Worm (Caenorhabditis elegans) whole organism, young adult: ENCODE data around the gene F54F2.14.

ENCODE experiments used
- C17E4.6 ChIP-seq: fragments of 200-800 bp; sonication (Bioruptor generic); IDR thresholded peaks from 2 replicates; pipeline ENCODE4 v1.3.6; 2022; ENCODE audit warnings: missing genetic modification reagents, missing genetic modification characterization, missing compliant biosample characterization
- F10E7.11 ChIP-seq: sonication (generic microtip); optimal IDR thresholded peaks from 2 replicates; lab custom pipeline; 2017; ENCODE audit warnings: mild to moderate bottlenecking, missing genetic modification characterization, moderate library complexity, missing compliant biosample characterization
- F33H1.4 ChIP-seq: fragments of 200-800 bp; sonication (Bioruptor generic); IDR thresholded peaks from 2 replicates; pipeline ENCODE4 v1.3.6; 2022; ENCODE audit warnings: missing genetic modification reagents, missing genetic modification characterization, missing compliant biosample characterization
- F37B4.10 ChIP-seq: fragments of 200-800 bp; sonication (Bioruptor generic); IDR thresholded peaks from 2 replicates; pipeline ENCODE4 v1.3.6; 2022; ENCODE audit warnings: missing genetic modification characterization, missing compliant biosample characterization
- F52B5.7 ChIP-seq: sonication (generic microtip); optimal IDR thresholded peaks from 2 replicates; lab custom pipeline; 2016; ENCODE audit warnings: mild to moderate bottlenecking, missing genetic modification characterization, missing compliant biosample characterization
- F57A8.1 ChIP-seq: fragments of 200-800 bp; sonication (Bioruptor generic); optimal IDR thresholded peaks from 2 replicates; lab custom pipeline; 2018; ENCODE audit warnings: mild to moderate bottlenecking, missing genetic modification characterization, moderate library complexity, missing compliant biosample characterization
- T26A5.8 ChIP-seq: sonication (generic microtip); optimal IDR thresholded peaks from 2 replicates; lab custom pipeline; 2016; ENCODE audit warnings: missing genetic modification characterization, missing compliant biosample characterization
- Y53G8AR.9 ChIP-seq: fragments of 200-800 bp; sonication (Bioruptor generic); conservative IDR thresholded peaks from 2 replicates; pipeline ENCODE4 v1.3.6; 2022; ENCODE audit warnings: missing genetic modification reagents, missing genetic modification characterization, missing compliant biosample characterization
- Y56A3A.18 ChIP-seq: fragments of 200-800 bp; sonication (Bioruptor generic); IDR thresholded peaks from 2 replicates; pipeline ENCODE4 v1.3.6; 2022; ENCODE audit warnings: missing genetic modification reagents, missing genetic modification characterization, missing compliant biosample characterization
- Y95B8A.8 ChIP-seq: fragments of 200-800 bp; sonication (Bioruptor generic); IDR thresholded peaks from 2 replicates; pipeline ENCODE4 v1.3.6; 2022; ENCODE audit warnings: missing genetic modification reagents, missing genetic modification characterization, missing compliant biosample characterization
- cebp-1 ChIP-seq, 2 experiments: fragments of 200-800 bp in 1 of 2; sonication (Bioruptor generic) in 1 of 2; sonication (generic microtip) in 1 of 2; IDR thresholded peaks in 1 of 2; optimal IDR thresholded peaks in 1 of 2; 2 replicates each; pipeline versions ENCODE4 v1.3.6 to Lab custom; 2017 to 2022; ENCODE audit warnings: missing compliant biosample characterization in 2 of 2, missing genetic modification characterization in 2 of 2, mild to moderate bottlenecking in 1 of 2, missing genetic modification reagents in 1 of 2, moderate library complexity in 1 of 2
- cebp-2 ChIP-seq: fragments of 200-800 bp; sonication (Bioruptor generic); IDR thresholded peaks from 2 replicates; pipeline ENCODE4 v1.3.6; 2022; ENCODE audit warnings: missing genetic modification characterization, missing compliant biosample characterization
- ceh-27 ChIP-seq: fragments of 200-800 bp; sonication (Bioruptor generic); optimal IDR thresholded peaks from 2 replicates; lab custom pipeline; 2018; ENCODE audit warnings: mild to moderate bottlenecking, missing genetic modification characterization, moderate library complexity, missing compliant biosample characterization
- ceh-91 ChIP-seq: fragments of 200-800 bp; sonication (Bioruptor generic); IDR thresholded peaks from 2 replicates; pipeline ENCODE4 v1.3.6; 2022; ENCODE audit warnings: missing genetic modification reagents, missing genetic modification characterization, missing compliant biosample characterization
- chd-7 ChIP-seq: sonication (generic microtip); optimal IDR thresholded peaks from 2 replicates; lab custom pipeline; 2016; ENCODE audit warnings: mild to moderate bottlenecking, missing genetic modification characterization, moderate library complexity, missing compliant biosample characterization
- dpff-1 ChIP-seq: sonication (generic microtip); optimal IDR thresholded peaks from 2 replicates; lab custom pipeline; 2017; ENCODE audit warnings: mild to moderate bottlenecking, missing genetic modification characterization, missing compliant biosample characterization
- egl-18 ChIP-seq: fragments of 200-800 bp; sonication (Bioruptor generic); IDR thresholded peaks from 2 replicates; pipeline ENCODE4 v1.3.6; 2022; ENCODE audit warnings: missing genetic modification reagents, missing genetic modification characterization, missing compliant biosample characterization
- egl-44 ChIP-seq: fragments of 200-800 bp; sonication (Bioruptor generic); IDR thresholded peaks from 2 replicates; pipeline ENCODE4 v1.3.6; 2022; ENCODE audit warnings: missing genetic modification reagents, missing genetic modification characterization, missing compliant biosample characterization
- ekl-4 ChIP-seq: fragments of 200-800 bp; sonication (Bioruptor generic); IDR thresholded peaks from 2 replicates; pipeline ENCODE4 v1.3.6; 2022; ENCODE audit warnings: missing genetic modification reagents, missing genetic modification characterization, missing compliant biosample characterization
- him-1 ChIP-seq: sonication (generic microtip); optimal IDR thresholded peaks from 2 replicates; lab custom pipeline; 2016; ENCODE audit warnings: missing genotype, missing genetic modification reagents, missing genetic modification characterization, missing compliant biosample characterization
- lag-1 ChIP-seq: fragments of 200-800 bp; sonication (Bioruptor generic); IDR thresholded peaks from 2 replicates; pipeline ENCODE4 v1.3.6; 2022; ENCODE audit warnings: missing genetic modification reagents, missing genetic modification characterization, missing compliant biosample characterization
- let-526 ChIP-seq: fragments of 200-800 bp; sonication (Bioruptor generic); IDR thresholded peaks from 2 replicates; pipeline ENCODE4 v1.3.6; 2022; ENCODE audit warnings: missing genetic modification reagents, missing genetic modification characterization, missing compliant biosample characterization
- madf-6 ChIP-seq: fragments of 200-800 bp; sonication (Bioruptor generic); IDR thresholded peaks from 2 replicates; pipeline ENCODE4 v1.3.6; 2022; ENCODE audit warnings: missing genetic modification reagents, missing genetic modification characterization, missing compliant biosample characterization
- mel-28 ChIP-seq: sonication (generic microtip); optimal IDR thresholded peaks from 2 replicates; lab custom pipeline; 2016; ENCODE audit warnings: borderline replicate concordance, mild to moderate bottlenecking, missing genetic modification characterization, missing compliant biosample characterization
- nfyb-1 ChIP-seq: fragments of 200-800 bp; sonication (Bioruptor generic); IDR thresholded peaks from 2 replicates; pipeline ENCODE4 v1.3.6; 2022; ENCODE audit warnings: missing genetic modification reagents, missing genetic modification characterization, missing compliant biosample characterization
- nhr-120 ChIP-seq: fragments of 200-800 bp; sonication (Bioruptor generic); IDR thresholded peaks from 2 replicates; pipeline ENCODE4 v1.3.6; 2022; ENCODE audit warnings: missing genetic modification characterization, missing compliant biosample characterization
- rcor-1 ChIP-seq: fragments of 200-800 bp; sonication (Bioruptor generic); IDR thresholded peaks from 2 replicates; pipeline ENCODE4 v1.3.6; 2022; ENCODE audit warnings: missing genetic modification reagents, missing genetic modification characterization, missing compliant biosample characterization
- rec-8 ChIP-seq, 2 experiments: sonication (generic microtip); optimal IDR thresholded peaks; 2 replicates each; lab custom pipeline; 2016; ENCODE audit warnings: mild to moderate bottlenecking in 2 of 2, missing genetic modification characterization in 2 of 2, missing genetic modification reagents in 2 of 2, missing genotype in 2 of 2, missing biosample characterization in 1 of 2, missing compliant biosample characterization in 1 of 2, moderate library complexity in 1 of 2
- repo-1 ChIP-seq: sonication (generic microtip); optimal IDR thresholded peaks from 2 replicates; lab custom pipeline; 2017; ENCODE audit warnings: mild to moderate bottlenecking, missing genetic modification characterization, missing compliant biosample characterization
- rpc-1 ChIP-seq, 2 experiments: fragments of 150-350 bp in 1 of 2; sonication (generic microtip) in 1 of 2; optimal IDR thresholded peaks; 2 replicates each; lab custom pipeline; 2014 to 2018; ENCODE audit warnings: missing biosample characterization in 1 of 2, missing genetic modification characterization in 1 of 2, missing genetic modification reagents in 1 of 2, missing genotype in 1 of 2
- sdz-38 ChIP-seq: sonication (generic microtip); optimal IDR thresholded peaks from 2 replicates; lab custom pipeline; 2016; ENCODE audit warnings: missing genotype, missing genetic modification characterization, missing compliant biosample characterization
- sea-2 ChIP-seq: fragments of 200-800 bp; sonication (Bioruptor generic); IDR thresholded peaks from 2 replicates; pipeline ENCODE4 v1.3.6; 2022; ENCODE audit warnings: missing genetic modification characterization, missing compliant biosample characterization
- tbx-9 ChIP-seq: sonication (generic microtip); optimal IDR thresholded peaks from 2 replicates; lab custom pipeline; 2016; ENCODE audit warnings: borderline replicate concordance, missing genetic modification characterization, inconsistent platforms, missing compliant biosample characterization
- unc-130 ChIP-seq: sonication (generic microtip); optimal IDR thresholded peaks from 2 replicates; lab custom pipeline; 2016; ENCODE audit warnings: missing genetic modification reagents, missing genetic modification characterization, missing compliant biosample characterization
- zim-3 ChIP-seq: sonication (generic microtip); optimal IDR thresholded peaks from 2 replicates; lab custom pipeline; 2017; ENCODE audit warnings: mild to moderate bottlenecking, missing genetic modification characterization, moderate library complexity, missing compliant biosample characterization
- ztf-18 ChIP-seq: sonication (generic microtip); optimal IDR thresholded peaks from 2 replicates; lab custom pipeline; 2016; ENCODE audit warnings: missing genotype, mild to moderate bottlenecking, missing genetic modification characterization, missing compliant biosample characterization
- ztf-22 ChIP-seq: fragments of 200-800 bp; sonication (Bioruptor generic); optimal IDR thresholded peaks from 2 replicates; lab custom pipeline; 2018; ENCODE audit warnings: mild to moderate bottlenecking, missing genetic modification characterization, moderate library complexity, missing compliant biosample characterization
- ztf-25 ChIP-seq: fragments of 200-800 bp; sonication (Bioruptor generic); IDR thresholded peaks from 2 replicates; pipeline ENCODE4 v1.3.6; 2022; ENCODE audit warnings: missing genetic modification reagents, missing genetic modification characterization, missing compliant biosample characterization
- ztf-6 ChIP-seq: fragments of 200-800 bp; sonication (Bioruptor generic); IDR thresholded peaks from 2 replicates; pipeline ENCODE4 v1.3.6; 2022; ENCODE audit warnings: missing genetic modification reagents, missing genetic modification characterization, missing compliant biosample characterization

Gene F54F2.14

ce11 chrIII:8749487-8749886, 41.9 kb upstream of the F54F2.14 start, which contains the start of gene sma-2 (continued):
- TF ChIP-seq sdz-38 (tag; lab: Kevin White, UChicago) (no peak), rpc-1 (optimal IDR thresholded peaks at IDR 0.05; lab: Kevin White, UChicago) (no peak), rpc-1 (tag; optimal IDR thresholded peaks at IDR 0.05; lab: Kevin White, UChicago) (no peak), ztf-18 (tag; lab: Kevin White, UChicago) (peak; percentile 30), Y95B8A.8 (GFP tag; lab: Robert Waterston, UW) (no peak), ceh-91 (GFP tag; lab: Robert Waterston, UW) (no peak), egl-44 (no peak), madf-6 (GFP tag; lab: Robert Waterston, UW) (no peak), nfyb-1 (GFP tag; lab: Robert Waterston, UW) (0 out of 2 replicates have a peak, but pooled peaks have one; percentile 33), let-526 (GFP tag; lab: Robert Waterston, UW) (0 out of 2 replicates have a peak, but pooled peaks have one; percentile 50), ekl-4 (GFP tag; lab: Robert Waterston, UW) (no peak), F33H1.4 (GFP tag; lab: Robert Waterston, UW) (no peak), unc-130 (GFP tag; lab: Kevin White, UChicago) (no peak), ceh-27 (GFP tag; lab: Kevin White, UChicago) (no peak), T26A5.8 (tag; lab: Kevin White, UChicago) (no peak), cebp-2 (no peak), repo-1 (no peak), F52B5.7 (no peak), nhr-120 (GFP tag; lab: Robert Waterston, UW) (no peak), him-1 (no peak), mel-28 (tag; lab: Kevin White, UChicago) (no peak), F37B4.10 (no peak), Y56A3A.18 (GFP tag; lab: Robert Waterston, UW) (no peak), cebp-1 (GFP tag; IDR thresholded peaks at IDR 0.05; lab: Robert Waterston, UW) (no peak), cebp-1 (tag; optimal IDR thresholded peaks at IDR 0.05; lab: Kevin White, UChicago) (peak; percentile 73), zim-3 (tag; lab: Kevin White, UChicago) (no peak), F10E7.11 (tag; lab: Kevin White, UChicago) (no peak), lag-1 (GFP tag; lab: Robert Waterston, UW) (no peak), egl-18 (GFP tag; lab: Robert Waterston, UW) (no peak), ztf-25 (GFP tag; lab: Robert Waterston, UW) (no peak), sea-2 (GFP tag; lab: Robert Waterston, UW) (no peak), ztf-6 (no peak), F57A8.1 (GFP tag; lab: Kevin White, UChicago) (no peak), dpff-1 (tag; lab: Kevin White, UChicago) (no peak), tbx-9 (tag; lab: Kevin White, UChicago) (no peak)

ce11 chrIII:8750606-8751005, 40.7 kb upstream of the F54F2.14 start, which contains the start of gene ugtp-1:
ugtp-1 (minus strand) TSS chrIII:8750706.
- TF ChIP-seq rcor-1 (GFP tag; lab: Robert Waterston, UW) = no peak
- no peak for TF ChIP-seq rec-8 (tag; optimal IDR thresholded peaks at IDR 0.05; lab: Kevin White, UChicago)
- no peak for TF ChIP-seq him-1
- TF ChIP-seq C17E4.6 = no peak
- TF ChIP-seq madf-6 (GFP tag; lab: Robert Waterston, UW) = no peak
- no peak for TF ChIP-seq ztf-22 (GFP tag; lab: Kevin White, UChicago)
- TF ChIP-seq chd-7 (tag; lab: Kevin White, UChicago) = no peak
- no peak for TF ChIP-seq Y53G8AR.9 (GFP tag; lab: Robert Waterston, UW)
